Fruit fly (Drosophila melanogaster) whole organism, embryonic: ENCODE measurements around the gene CAH3.

ENCODE experiments used
- Bgb ChIP-seq: fragments of 200-800 bp; sonication (Bioruptor generic); IDR thresholded peaks from 2 replicates; pipeline ENCODE4 v1.3.6; 2022; ENCODE audit warnings: missing biosample characterization, missing genetic modification characterization; ENCODE audit not compliant: partially characterized antibody
- Blimp-1 ChIP-seq: fragments of 200-800 bp; sonication (Bioruptor generic); optimal IDR thresholded peaks from 3 replicates; lab custom pipeline; 2018; ENCODE audit warnings: missing biosample characterization, missing genetic modification characterization, mild to moderate bottlenecking, moderate library complexity, missing genetic modification reagents
- CG10959 ChIP-seq: fragments of 200-800 bp; sonication (Bioruptor generic); IDR thresholded peaks from 2 replicates; pipeline ENCODE4 v1.3.6; 2022; ENCODE audit warnings: missing biosample characterization, missing genetic modification characterization
- CG12391 ChIP-seq: fragments of 200-800 bp; sonication (Bioruptor generic); optimal IDR thresholded peaks from 3 replicates; lab custom pipeline; 2018; ENCODE audit warnings: missing biosample characterization, mild to moderate bottlenecking, missing genetic modification characterization, moderate library complexity
- CG1603 ChIP-seq: fragments of 200-800 bp; sonication (Bioruptor generic); optimal IDR thresholded peaks from 2 replicates; lab custom pipeline; 2019; ENCODE audit warnings: missing biosample characterization, mild to moderate bottlenecking, missing genetic modification characterization, moderate library complexity
- CG16779 ChIP-seq: fragments of 200-800 bp; sonication (Bioruptor generic); IDR thresholded peaks from 2 replicates; pipeline ENCODE4 v1.3.6; 2022; ENCODE audit warnings: missing biosample characterization, missing genetic modification characterization
- CG16815 ChIP-seq: fragments of 200-800 bp; sonication (Bioruptor generic); optimal IDR thresholded peaks from 3 replicates; lab custom pipeline; 2017; ENCODE audit warnings: missing biosample characterization, mild to moderate bottlenecking, missing genetic modification characterization
- CG16863 ChIP-seq: fragments of 200-800 bp; sonication (Bioruptor generic); optimal IDR thresholded peaks from 3 replicates; lab custom pipeline; 2016; ENCODE audit warnings: missing biosample characterization, missing genetic modification characterization
- CG17328 ChIP-seq: fragments of 200-800 bp; sonication (Bioruptor generic); IDR thresholded peaks from 2 replicates; pipeline ENCODE4 v1.3.6; 2022; ENCODE audit warnings: missing biosample characterization, missing genetic modification characterization
- CG17361 ChIP-seq: fragments of 200-800 bp; sonication (Bioruptor generic); IDR thresholded peaks from 3 replicates; pipeline ENCODE4 v1.3.6; 2022; ENCODE audit warnings: missing biosample characterization, missing genetic modification characterization
- CG2712 ChIP-seq: fragments of 200-800 bp; optimal IDR thresholded peaks from 3 replicates; lab custom pipeline; 2019; ENCODE audit warnings: missing biosample characterization, mild to moderate bottlenecking, missing genetic modification characterization, moderate library complexity
- CG30431 ChIP-seq: fragments of 200-800 bp; sonication (Bioruptor generic); optimal IDR thresholded peaks from 2 replicates; lab custom pipeline; 2017; ENCODE audit warnings: missing biosample characterization, missing genetic modification characterization
- CG33213 ChIP-seq: fragments of 200-800 bp; sonication (Bioruptor generic); optimal IDR thresholded peaks from 3 replicates; lab custom pipeline; 2016; ENCODE audit warnings: missing biosample characterization, missing genetic modification characterization
- CG4820 ChIP-seq: fragments of 200-800 bp; sonication (Bioruptor generic); optimal IDR thresholded peaks from 3 replicates; lab custom pipeline; 2016; ENCODE audit warnings: missing biosample characterization, missing genetic modification characterization
- CG5245 ChIP-seq: fragments of 200-800 bp; sonication (Bioruptor generic); optimal IDR thresholded peaks from 3 replicates; lab custom pipeline; 2016; ENCODE audit warnings: missing biosample characterization, missing genetic modification characterization
- CG6689 ChIP-seq: fragments of 200-800 bp; sonication (Bioruptor generic); IDR thresholded peaks from 2 replicates; pipeline ENCODE4 v1.3.6; 2022; ENCODE audit warnings: missing biosample characterization, missing genetic modification characterization
- CG8290 ChIP-seq, 3 experiments: fragments of 200-800 bp; sonication (Bioruptor generic); optimal IDR thresholded peaks; 2 replicates each; lab custom pipeline; 2016 to 2019; ENCODE audit warnings: missing biosample characterization in 3 of 3, missing genetic modification characterization in 3 of 3, mild to moderate bottlenecking in 2 of 3, moderate library complexity in 1 of 3
- CG8765 ChIP-seq: fragments of 200-800 bp; sonication (Bioruptor generic); IDR thresholded peaks from 2 replicates; pipeline ENCODE4 v1.3.6; 2022; ENCODE audit warnings: missing biosample characterization, missing genetic modification characterization
- CoRest ChIP-seq: fragments of 200-800 bp; sonication (Bioruptor generic); optimal IDR thresholded peaks from 3 replicates; lab custom pipeline; 2018; ENCODE audit warnings: missing biosample characterization, mild to moderate bottlenecking, missing genetic modification characterization, moderate library complexity
- E2f2 ChIP-seq: fragments of 200-800 bp; sonication (Bioruptor generic); IDR thresholded peaks from 2 replicates; pipeline ENCODE4 v1.3.6; 2022; ENCODE audit warnings: missing biosample characterization, missing genetic modification characterization
- Fer2 ChIP-seq: fragments of 200-800 bp; sonication (Bioruptor generic); optimal IDR thresholded peaks from 2 replicates; lab custom pipeline; 2018; ENCODE audit warnings: missing biosample characterization, mild to moderate bottlenecking, missing genetic modification characterization, moderate library complexity
- Gsc ChIP-seq: fragments of 200-800 bp; sonication (Bioruptor generic); IDR thresholded peaks from 2 replicates; pipeline ENCODE4 v1.3.6; 2022; ENCODE audit warnings: missing biosample characterization, missing genetic modification characterization
- Hr3 ChIP-seq: fragments of 200-800 bp; sonication (Bioruptor generic); optimal IDR thresholded peaks from 3 replicates; lab custom pipeline; 2016; ENCODE audit warnings: missing biosample characterization, missing genetic modification characterization
- Lhr ChIP-seq: fragments of 200-800 bp; sonication (Bioruptor generic); optimal IDR thresholded peaks from 3 replicates; lab custom pipeline; 2017; ENCODE audit warnings: mild to moderate bottlenecking, missing biosample characterization, missing genetic modification reagents, missing genetic modification characterization
- Ptx1 ChIP-seq: fragments of 200-800 bp; sonication (Bioruptor generic); IDR thresholded peaks from 2 replicates; pipeline ENCODE4 v1.3.6; 2022; ENCODE audit warnings: missing biosample characterization, missing genetic modification characterization
- Spps ChIP-seq: fragments of 200-800 bp; sonication (Bioruptor generic); optimal IDR thresholded peaks from 2 replicates; lab custom pipeline; 2018; ENCODE audit warnings: missing biosample characterization, mild to moderate bottlenecking, missing genetic modification characterization
- Xbp1 ChIP-seq: fragments of 200-800 bp; sonication (Bioruptor generic); optimal IDR thresholded peaks from 3 replicates; lab custom pipeline; 2016; ENCODE audit warnings: missing biosample characterization, mild to moderate bottlenecking, missing genetic modification characterization
- aop ChIP-seq: fragments of 200-800 bp; sonication (Bioruptor generic); IDR thresholded peaks from 2 replicates; pipeline ENCODE4 v1.3.6; 2022; ENCODE audit warnings: missing biosample characterization, missing genetic modification characterization
- az2 ChIP-seq: fragments of 200-800 bp; sonication (Bioruptor generic); optimal IDR thresholded peaks from 3 replicates; lab custom pipeline; 2016; ENCODE audit warnings: missing biosample characterization, missing genetic modification characterization
- bsh ChIP-seq, 2 experiments: fragments of 200-800 bp; sonication (Bioruptor generic); optimal IDR thresholded peaks; 2 replicates each; lab custom pipeline; 2017 to 2018; ENCODE audit warnings: mild to moderate bottlenecking in 2 of 2, missing biosample characterization in 2 of 2, missing genetic modification characterization in 2 of 2, moderate library complexity in 1 of 2
- ci ChIP-seq: fragments of 200-800 bp; sonication (Bioruptor generic); IDR thresholded peaks from 3 replicates; pipeline ENCODE4 v1.3.6; 2022; ENCODE audit warnings: missing biosample characterization, missing genetic modification characterization
- crol ChIP-seq: fragments of 200-800 bp; sonication (Bioruptor generic); IDR thresholded peaks from 2 replicates; pipeline ENCODE4 v1.3.6; 2022; ENCODE audit warnings: missing biosample characterization, missing genetic modification characterization
- fd3F ChIP-seq: fragments of 200-800 bp; sonication (Bioruptor generic); optimal IDR thresholded peaks from 2 replicates; lab custom pipeline; 2018; ENCODE audit warnings: missing biosample characterization, mild to moderate bottlenecking, missing genetic modification characterization, moderate library complexity
- gt ChIP-seq: fragments of 200-800 bp; sonication (Bioruptor generic); IDR thresholded peaks from 2 replicates; pipeline ENCODE4 v1.3.6; 2022; ENCODE audit warnings: missing biosample characterization, missing genetic modification characterization
- ind ChIP-seq: fragments of 200-800 bp; sonication (Bioruptor generic); optimal IDR thresholded peaks from 3 replicates; lab custom pipeline; 2016; ENCODE audit warnings: missing biosample characterization, missing genetic modification characterization
- ken ChIP-seq: fragments of 200-800 bp; sonication (Bioruptor generic); IDR thresholded peaks from 3 replicates; pipeline ENCODE4 v1.3.6; 2022; ENCODE audit warnings: missing biosample characterization, missing genetic modification characterization
- oc ChIP-seq: fragments of 200-800 bp; sonication (Bioruptor generic); optimal IDR thresholded peaks from 2 replicates; lab custom pipeline; 2018; ENCODE audit warnings: missing biosample characterization, mild to moderate bottlenecking, missing genetic modification characterization, moderate library complexity
- onecut ChIP-seq: fragments of 200-800 bp; sonication (Bioruptor generic); IDR thresholded peaks from 2 replicates; pipeline ENCODE4 v1.3.6; 2022; ENCODE audit warnings: missing biosample characterization, missing genetic modification characterization
- prd ChIP-seq, 3 experiments: fragments of >200 bp in 2 of 3; fragments of 200-800 bp in 1 of 3; sonication (Bioruptor generic) in 1 of 3; optimal IDR thresholded peaks in 2 of 3; IDR thresholded peaks in 1 of 3; 2 replicates in 2 of 3; 3 replicates in 1 of 3; pipeline versions ENCODE4 v1.3.6 to Lab custom; 2017 to 2022; ENCODE audit warnings: missing biosample characterization in 1 of 3, missing genetic modification characterization in 1 of 3
- ranshi ChIP-seq: fragments of 200-800 bp; sonication (Bioruptor generic); IDR thresholded peaks from 2 replicates; pipeline ENCODE4 v1.3.6; 2022; ENCODE audit warnings: missing biosample characterization, missing genetic modification characterization
- sens ChIP-seq: fragments of 200-800 bp; sonication (Bioruptor generic); peaks from one replicate; lab custom pipeline; 2016; ENCODE audit warnings: missing biosample characterization, missing genetic modification characterization
- slbo ChIP-seq: fragments of 200-800 bp; sonication (Bioruptor generic); IDR thresholded peaks from 2 replicates; pipeline ENCODE4 v1.3.6; 2022; ENCODE audit warnings: missing biosample characterization, missing genetic modification characterization
- sqz ChIP-seq: fragments of 200-800 bp; sonication (Bioruptor generic); optimal IDR thresholded peaks from 3 replicates; lab custom pipeline; 2018; ENCODE audit warnings: missing biosample characterization, mild to moderate bottlenecking, missing genetic modification characterization
- tio ChIP-seq: fragments of 200-800 bp; sonication (Bioruptor generic); optimal IDR thresholded peaks from 2 replicates; lab custom pipeline; 2017; ENCODE audit warnings: missing biosample characterization, missing genetic modification characterization, inconsistent platforms
- ttk ChIP-seq: fragments of 200-800 bp; sonication (Bioruptor generic); IDR thresholded peaks from 2 replicates; pipeline ENCODE4 v2.1.2; 2022; ENCODE audit warnings: missing biosample characterization, missing genetic modification characterization
- unpg ChIP-seq: fragments of 200-800 bp; sonication (Bioruptor generic); optimal IDR thresholded peaks from 3 replicates; lab custom pipeline; 2018; ENCODE audit warnings: missing biosample characterization, mild to moderate bottlenecking, missing genetic modification characterization, moderate library complexity

The CAH3 gene

dm6 chrX:8669434-8669833 is 11.6 kb upstream of the CAH3 start (continued):
- peak; percentile 51; the same call in 1 of the 2 replicates for TF ChIP-seq CG17328 (GFP tag; lab: Robert Waterston, UW)
- TF ChIP-seq CG10959 = peak; percentile 53
- TF ChIP-seq CG6689 (GFP tag; lab: Robert Waterston, UW) = peak; percentile 57
- no peak for TF ChIP-seq fd3F (GFP tag; lab: Kevin White, UChicago)
- no peak for TF ChIP-seq CG33213 (GFP tag; lab: Kevin White, UChicago)
- peak; percentile 24 for TF ChIP-seq Blimp-1
- peak; percentile 58 for TF ChIP-seq sens
- peak; percentile 39; the same call in 1 of the 2 replicates for TF ChIP-seq crol (GFP tag; lab: Robert Waterston, UW)
- peak; percentile 60; the same call in 1 of the 2 replicates for TF ChIP-seq ranshi (GFP tag; lab: Robert Waterston, UW)
- no peak for TF ChIP-seq Bgb
- no peak for TF ChIP-seq Lhr (GFP tag; lab: Kevin White, UChicago)
- peak; percentile 33; the same call in 1 of the 2 replicates for TF ChIP-seq CG8765 (GFP tag; lab: Robert Waterston, UW)
- no peak for TF ChIP-seq ind (GFP tag; lab: Kevin White, UChicago)
- peak in 1 of 2 experiments; percentile 56 for TF ChIP-seq bsh (GFP tag; optimal IDR thresholded peaks at IDR 0.05; lab: Kevin White, UChicago)
- peak; percentile 25 for TF ChIP-seq CG2712 (tag; lab: Kevin White, UChicago)
- no peak for TF ChIP-seq unpg (GFP tag; lab: Kevin White, UChicago)
- no peak for TF ChIP-seq CoRest (tag; lab: Kevin White, UChicago)
- TF ChIP-seq onecut (GFP tag; lab: Robert Waterston, UW) = peak; percentile 34
- no peak for TF ChIP-seq CG16779 (GFP tag; lab: Robert Waterston, UW)
- no peak for TF ChIP-seq Hr3 (GFP tag; lab: Kevin White, UChicago)
- peak; percentile 5 for TF ChIP-seq CG12391 (tag; lab: Kevin White, UChicago)
- TF ChIP-seq oc (tag; lab: Kevin White, UChicago) = peak; percentile 16
- TF ChIP-seq ci (GFP tag; lab: Robert Waterston, UW) = peak; percentile 60; the same call in 1 of the 3 replicates
- no peak for TF ChIP-seq gt (GFP tag; lab: Robert Waterston, UW)
- 0 out of 3 replicates have a peak, but pooled peaks have one; percentile 46 for TF ChIP-seq ken (GFP tag; lab: Robert Waterston, UW)
- TF ChIP-seq, all 482 proteins: peak for 49

- TF ChIP-seq Ptx1 (GFP tag; lab: Robert Waterston, UW) (peak; percentile 52), CG30431 (GFP tag; lab: Kevin White, UChicago) (peak; percentile 15), az2 (GFP tag; lab: Kevin White, UChicago) (peak; percentile 27), CG17361 (GFP tag; lab: Robert Waterston, UW) (peak; percentile 65), Spps (tag; lab: Kevin White, UChicago) (no peak), aop (GFP tag; lab: Robert Waterston, UW) (0 out of 2 replicates have a peak, but pooled peaks have one; percentile 12), tio (GFP tag; lab: Kevin White, UChicago) (peak; percentile 9), Gsc (peak; percentile 43; the same call in 1 of the 2 replicates), CG8290 (GFP tag; optimal IDR thresholded peaks at IDR 0.05; lab: Kevin White, UChicago) (no peak), CG8290 (tag; optimal IDR thresholded peaks at IDR 0.05; lab: Kevin White, UChicago) (no peak), CG16863 (GFP tag; lab: Kevin White, UChicago) (peak; percentile 40), E2f2 (peak; percentile 27; the same call in 1 of the 2 replicates), prd (optimal IDR thresholded peaks at IDR 0.05; lab: Kevin White, UChicago) (no peak), prd (GFP tag; IDR thresholded peaks at IDR 0.05; lab: Robert Waterston, UW) (peak; percentile 78; the same call in 2 of the 3 replicates), Fer2 (no peak), CG5245 (no peak), CG4820 (GFP tag; lab: Kevin White, UChicago) (peak; percentile 24), Xbp1 (peak; percentile 17), ttk (peak; percentile 57), CG16815 (GFP tag; lab: Kevin White, UChicago) (peak; percentile 44), sqz (GFP tag; lab: Kevin White, UChicago) (peak; percentile 69), slbo (GFP tag; lab: Robert Waterston, UW) (no peak), CG1603 (tag; lab: Kevin White, UChicago) (peak; percentile 42), ken (GFP tag; lab: Robert Waterston, UW) (peak; percentile 76)
Measured at dm6 chrX:8671348-8672298, 9.4 kb upstream of the CAH3 start.
